2 worm cellular contexts compared by ENCODE assay signal in the genomic region with DNA sequence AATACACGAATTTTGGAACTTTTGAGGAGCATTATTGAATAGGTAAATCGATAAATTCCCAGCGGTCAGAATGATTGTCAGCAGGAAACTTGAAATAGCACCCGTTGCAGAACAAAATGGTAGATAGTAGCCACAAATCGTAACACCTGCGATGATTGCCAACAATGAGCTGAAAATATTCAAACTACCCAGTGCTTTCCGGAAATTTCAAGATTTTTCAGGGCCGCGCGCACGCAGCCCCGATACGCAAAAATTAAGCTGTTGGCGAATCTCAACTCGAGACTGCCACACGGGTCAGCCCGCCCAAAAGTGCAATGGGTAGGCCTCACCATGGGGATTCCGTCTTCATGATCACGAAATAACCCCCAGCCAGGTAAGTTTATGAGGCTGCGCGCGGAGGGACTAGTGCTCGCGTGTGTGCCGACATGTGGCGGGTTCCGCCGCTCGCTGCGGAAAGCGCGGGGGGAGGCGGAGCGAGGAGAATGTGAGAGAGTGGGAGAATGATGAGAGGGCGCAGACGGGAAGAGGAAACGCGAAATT.
A peak's percentile ranks its signal among the peaks of the same experiment; 100 is the strongest.
TF ChIP-seq lines count a peak whose summit lies in the region.

No protein-coding gene starts in this region.

TF ChIP-seq in whole organism, L1 larva, 84 proteins besides CTCF, POLR2A, EP300 and RAD21 (continued from another document):
- TF ChIP-seq snu-23 (GFP tag; optimal IDR thresholded peaks at IDR 0.05; lab: Kevin White, UChicago) (peak; percentile 97), lir-3 (tag; optimal IDR thresholded peaks at IDR 0.05; lab: Kevin White, UChicago; ENCODE audit: poor library complexity) (peak; percentile 72), ceh-63 (GFP tag; optimal IDR thresholded peaks at IDR 0.05; lab: Kevin White, UChicago) (no peak), alr-1 (tag; optimal IDR thresholded peaks at IDR 0.05; lab: Kevin White, UChicago; ENCODE audit: borderline replicate concordance) (no peak), nhr-20 (tag; optimal IDR thresholded peaks at IDR 0.05; lab: Kevin White, UChicago) (peak; percentile 97), nhr-77 (tag; optimal IDR thresholded peaks at IDR 0.05; lab: Kevin White, UChicago) (peak; percentile 92), aly-2 (tag; optimal IDR thresholded peaks at IDR 0.05; lab: Kevin White, UChicago) (peak; percentile 93), zag-1 (tag; optimal IDR thresholded peaks at IDR 0.05; lab: Kevin White, UChicago) (no peak), dpl-1 (GFP tag; optimal IDR thresholded peaks at IDR 0.05; lab: Kevin White, UChicago) (peak; percentile 57 to 71 (median 69)), ets-5 (GFP tag; IDR thresholded peaks at IDR 0.05; lab: Robert Waterston, UW) (0 out of 2 replicates have a peak, but pooled peaks have one; percentile 5), ceh-90 (tag; optimal IDR thresholded peaks at IDR 0.05; lab: Kevin White, UChicago) (peak; percentile 64), pax-3 (tag; optimal IDR thresholded peaks at IDR 0.05; lab: Kevin White, UChicago) (peak; percentile 93), sox-4 (tag; optimal IDR thresholded peaks at IDR 0.05; lab: Kevin White, UChicago) (peak; percentile 81), zip-4 (GFP tag; optimal IDR thresholded peaks at IDR 0.05; lab: Kevin White, UChicago) (peak; percentile 92), C04F5.9 (tag; optimal IDR thresholded peaks at IDR 0.05; lab: Kevin White, UChicago) (peak; percentile 89), unc-98 (GFP tag; IDR thresholded peaks at IDR 0.05; lab: Robert Waterston, UW) (peak; percentile 68), nhr-76 (tag; optimal IDR thresholded peaks at IDR 0.05; lab: Kevin White, UChicago) (peak; percentile 42), tlp-1 (tag; optimal IDR thresholded peaks at IDR 0.05; lab: Kevin White, UChicago) (no peak), pqm-1 (tag; optimal IDR thresholded peaks at IDR 0.05; lab: Kevin White, UChicago) (peak; percentile 62), nhr-237 (tag; optimal IDR thresholded peaks at IDR 0.05; lab: Kevin White, UChicago) (peak; percentile 46), fkh-10 (GFP tag; optimal IDR thresholded peaks at IDR 0.05; lab: Kevin White, UChicago) (peak; percentile 70), mdl-1 (tag; optimal IDR thresholded peaks at IDR 0.05; lab: Kevin White, UChicago) (peak in 1 of 2 experiments; percentile 78), unc-30 (tag; optimal IDR thresholded peaks at IDR 0.05; lab: Kevin White, UChicago) (no peak), aha-1 (tag; optimal IDR thresholded peaks at IDR 0.05; lab: Kevin White, UChicago) (peak; percentile 25), pag-3 (tag; optimal IDR thresholded peaks at IDR 0.05; lab: Kevin White, UChicago; ENCODE audit: borderline replicate concordance, insufficient read depth) (no peak), sup-37 (GFP tag; optimal IDR thresholded peaks at IDR 0.05; lab: Kevin White, UChicago) (peak; percentile 97), ceh-82 (tag; optimal IDR thresholded peaks at IDR 0.05; lab: Kevin White, UChicago) (peak; percentile 90 to 94 (median 92))

TF ChIP-seq in whole organism, young adult, 124 proteins besides CTCF, POLR2A, EP300 and RAD21 (continued from another document):
- TF ChIP-seq rcor-1 (GFP tag; IDR thresholded peaks at IDR 0.05; lab: Robert Waterston, UW) (peak; percentile 91), nhr-179 (tag; optimal IDR thresholded peaks at IDR 0.05; lab: Kevin White, UChicago) (peak; percentile 40), die-1 (tag; optimal IDR thresholded peaks at IDR 0.05; lab: Kevin White, UChicago) (peak; percentile 92), nfya-2 (GFP tag; IDR thresholded peaks at IDR 0.05; lab: Robert Waterston, UW) (no peak), unc-62 (GFP tag; optimal IDR thresholded peaks at IDR 0.05; lab: Kevin White, UChicago) (peak; percentile 5), hsf-1 (GFP tag; IDR thresholded peaks at IDR 0.05; lab: Robert Waterston, UW) (peak; percentile 96), nhr-80 (tag; optimal IDR thresholded peaks at IDR 0.05; lab: Kevin White, UChicago) (peak; percentile 66), dox-1 (GFP tag; IDR thresholded peaks at IDR 0.05; lab: Robert Waterston, UW) (peak; percentile 99), ccch-3 (GFP tag; optimal IDR thresholded peaks at IDR 0.05; lab: Kevin White, UChicago) (peak; percentile 60), tbp1 (GFP tag; optimal IDR thresholded peaks at IDR 0.05; lab: Kevin White, UChicago) (peak; percentile 83), lin-35 (GFP tag; optimal IDR thresholded peaks at IDR 0.05; lab: Kevin White, UChicago) (peak in 2 of 3 experiments; percentile 63 to 79), F49E8.2 (tag; optimal IDR thresholded peaks at IDR 0.05; lab: Kevin White, UChicago; ENCODE audit: insufficient read depth) (peak; percentile 96), ekl-4 (GFP tag; IDR thresholded peaks at IDR 0.05; lab: Robert Waterston, UW) (peak; percentile 97), ztf-3 (GFP tag; optimal IDR thresholded peaks at IDR 0.05; lab: Kevin White, UChicago) (peak; percentile 83), F52B5.7 (tag; optimal IDR thresholded peaks at IDR 0.05; lab: Kevin White, UChicago) (peak; percentile 99), madf-8 (GFP tag; conservative IDR thresholded peaks at IDR 0.05; lab: Robert Waterston, UW) (peak; percentile 73), bed-2 (GFP tag; IDR thresholded peaks at IDR 0.05; lab: Robert Waterston, UW) (peak; percentile 64; the same call in 1 of the 2 replicates), F37B4.10 (GFP tag; IDR thresholded peaks at IDR 0.05; lab: Robert Waterston, UW) (peak; percentile 90; the same call in 1 of the 2 replicates), athp-1 (tag; optimal IDR thresholded peaks at IDR 0.05; lab: Kevin White, UChicago) (peak; percentile 94), mel-28 (tag; optimal IDR thresholded peaks at IDR 0.05; lab: Kevin White, UChicago; ENCODE audit: borderline replicate concordance) (peak; percentile 92), ztf-25 (GFP tag; IDR thresholded peaks at IDR 0.05; lab: Robert Waterston, UW) (peak; percentile 91), hlh-26 (GFP tag; conservative IDR thresholded peaks at IDR 0.05; lab: Robert Waterston, UW) (0 out of 2 replicates have a peak, but pooled peaks have one; percentile 72), D2030.7 (GFP tag; IDR thresholded peaks at IDR 0.05; lab: Robert Waterston, UW) (peak; percentile 99), pbrm-1 (GFP tag; IDR thresholded peaks at IDR 0.05; lab: Robert Waterston, UW) (peak; percentile 99), nhr-120 (GFP tag; IDR thresholded peaks at IDR 0.05; lab: Robert Waterston, UW) (peak; percentile 39; the same call in 1 of the 2 replicates), ama-1 (optimal IDR thresholded peaks at IDR 0.05; lab: Kevin White, UChicago) (peak; percentile 100), ama-1 (GFP tag; optimal IDR thresholded peaks at IDR 0.05; lab: Kevin White, UChicago) (peak; percentile 71 to 77), nhr-27 (tag; optimal IDR thresholded peaks at IDR 0.05; lab: Kevin White, UChicago) (peak; percentile 49), pha-4 (tag; optimal IDR thresholded peaks at IDR 0.05; lab: Kevin White, UChicago) (no peak), Y79H2A.3 (GFP tag; conservative IDR thresholded peaks at IDR 0.05; lab: Robert Waterston, UW) (peak; percentile 79), ceh-40 (GFP tag; IDR thresholded peaks at IDR 0.05; lab: Robert Waterston, UW) (0 out of 2 replicates have a peak, but pooled peaks have one; percentile 80), hmg-1.2 (GFP tag; IDR thresholded peaks at IDR 0.05; lab: Robert Waterston, UW) (peak; percentile 99), zfh-2 (GFP tag; conservative IDR thresholded peaks at IDR 0.05; lab: Robert Waterston, UW) (peak; percentile 100), cebp-1 (GFP tag; IDR thresholded peaks at IDR 0.05; lab: Robert Waterston, UW) (no peak; the same call in none of the 2 replicates), cebp-1 (tag; optimal IDR thresholded peaks at IDR 0.05; lab: Kevin White, UChicago) (peak; percentile 93), egrh-3 (GFP tag; IDR thresholded peaks at IDR 0.05; lab: Robert Waterston, UW) (peak; percentile 98), ets-4 (GFP tag; optimal IDR thresholded peaks at IDR 0.05; lab: Kevin White, UChicago) (peak; percentile 97), ceh-100 (GFP tag; IDR thresholded peaks at IDR 0.05; lab: Robert Waterston, UW) (peak; percentile 83), B0019.2 (GFP tag; conservative IDR thresholded peaks at IDR 0.05; lab: Robert Waterston, UW) (peak; percentile 76), F23B12.7 (tag; optimal IDR thresholded peaks at IDR 0.05; lab: Kevin White, UChicago; ENCODE audit: insufficient read depth) (peak; percentile 95), F39B2.1 (GFP tag; IDR thresholded peaks at IDR 0.05; lab: Robert Waterston, UW) (0 out of 2 replicates have a peak, but pooled peaks have one; percentile 78), nhr-90 (tag; optimal IDR thresholded peaks at IDR 0.05; lab: Kevin White, UChicago) (peak; percentile 93), akir-1 (GFP tag; optimal IDR thresholded peaks at IDR 0.05; lab: Kevin White, UChicago) (peak; percentile 69)
